Fruit fly (Drosophila melanogaster) whole organism, embryonic: ENCODE measurements around the gene dgt1.

ENCODE experiments used
- Asciz ChIP-seq: fragments of 200-800 bp; sonication (Bioruptor generic); optimal IDR thresholded peaks from 2 replicates; lab custom pipeline; 2017; ENCODE audit warnings: missing biosample characterization, mild to moderate bottlenecking, missing genetic modification characterization, missing genetic modification reagents
- Atf-2 ChIP-seq: fragments of 200-800 bp; sonication (Bioruptor generic); optimal IDR thresholded peaks from 2 replicates; lab custom pipeline; 2016; ENCODE audit warnings: missing biosample characterization, missing genetic modification characterization
- BEAF-32 ChIP-seq: fragments of 200-800 bp; sonication (Bioruptor generic); optimal IDR thresholded peaks from 3 replicates; lab custom pipeline; 2017; ENCODE audit warnings: missing biosample characterization, missing genetic modification characterization, mild to moderate bottlenecking, moderate library complexity, missing genetic modification reagents
- C15 ChIP-seq: fragments of 200-800 bp; sonication (Bioruptor generic); IDR thresholded peaks from 3 replicates; pipeline ENCODE4 v1.3.6; 2022; ENCODE audit warnings: missing biosample characterization, missing genetic modification characterization
- CG10431 ChIP-seq: fragments of 200-800 bp; sonication (Bioruptor generic); optimal IDR thresholded peaks from 3 replicates; lab custom pipeline; 2018; ENCODE audit warnings: missing biosample characterization, mild to moderate bottlenecking, missing genetic modification characterization
- CG10462 ChIP-seq: fragments of 200-800 bp; sonication (Bioruptor generic); optimal IDR thresholded peaks from 2 replicates; lab custom pipeline; 2016; ENCODE audit warnings: missing biosample characterization, missing genetic modification characterization
- CG10543 ChIP-seq: fragments of 200-800 bp; sonication (Bioruptor generic); optimal IDR thresholded peaks from 3 replicates; lab custom pipeline; 2017; ENCODE audit warnings: missing biosample characterization, mild to moderate bottlenecking, missing genetic modification characterization, moderate library complexity
- CG10979 ChIP-seq: fragments of 200-800 bp; sonication (Bioruptor generic); optimal IDR thresholded peaks from 2 replicates; lab custom pipeline; 2018; ENCODE audit warnings: missing biosample characterization, mild to moderate bottlenecking, missing genetic modification characterization, moderate library complexity
- CG12744 ChIP-seq: fragments of 200-800 bp; sonication (Bioruptor generic); optimal IDR thresholded peaks from 2 replicates; lab custom pipeline; 2016; ENCODE audit warnings: missing biosample characterization, missing genetic modification characterization
- CG13424 ChIP-seq: fragments of 200-800 bp; sonication (Bioruptor generic); optimal IDR thresholded peaks from 2 replicates; lab custom pipeline; 2019; ENCODE audit warnings: missing biosample characterization, mild to moderate bottlenecking, missing genetic modification characterization, moderate library complexity
- CG15011 ChIP-seq: fragments of 200-800 bp; sonication (Bioruptor generic); optimal IDR thresholded peaks from 3 replicates; lab custom pipeline; 2018; ENCODE audit warnings: missing biosample characterization, mild to moderate bottlenecking, missing genetic modification characterization
- CG1603 ChIP-seq: fragments of 200-800 bp; sonication (Bioruptor generic); optimal IDR thresholded peaks from 2 replicates; lab custom pipeline; 2019; ENCODE audit warnings: missing biosample characterization, mild to moderate bottlenecking, missing genetic modification characterization, moderate library complexity
- CG2875 ChIP-seq: fragments of 200-800 bp; sonication (Bioruptor generic); optimal IDR thresholded peaks from 2 replicates; lab custom pipeline; 2017; ENCODE audit warnings: missing biosample characterization, mild to moderate bottlenecking, missing genetic modification characterization, missing genetic modification reagents
- CG3065 ChIP-seq: fragments of 200-800 bp; sonication (Bioruptor generic); optimal IDR thresholded peaks from 2 replicates; lab custom pipeline; 2016; ENCODE audit warnings: missing biosample characterization, missing genetic modification characterization
- CG33213 ChIP-seq: fragments of 200-800 bp; sonication (Bioruptor generic); optimal IDR thresholded peaks from 3 replicates; lab custom pipeline; 2016; ENCODE audit warnings: missing biosample characterization, missing genetic modification characterization
- CG33557 ChIP-seq: fragments of 200-800 bp; sonication (Bioruptor generic); optimal IDR thresholded peaks from 2 replicates; lab custom pipeline; 2019; ENCODE audit warnings: missing biosample characterization, mild to moderate bottlenecking, missing genetic modification characterization, moderate library complexity
- CG4854 ChIP-seq: fragments of 200-800 bp; sonication (Bioruptor generic); optimal IDR thresholded peaks from 2 replicates; lab custom pipeline; 2016; ENCODE audit warnings: missing biosample characterization, missing genetic modification characterization, inconsistent platforms
- CG6683 ChIP-seq: fragments of 200-800 bp; sonication (Bioruptor generic); optimal IDR thresholded peaks from 2 replicates; lab custom pipeline; 2017; ENCODE audit warnings: missing biosample characterization, mild to moderate bottlenecking, missing genetic modification characterization, missing genetic modification reagents
- CG7786 ChIP-seq: fragments of 200-800 bp; sonication (Bioruptor generic); optimal IDR thresholded peaks from 2 replicates; lab custom pipeline; 2016; ENCODE audit warnings: missing biosample characterization, missing genetic modification characterization
- CG7987 ChIP-seq: fragments of 200-800 bp; sonication (Bioruptor generic); optimal IDR thresholded peaks from 2 replicates; lab custom pipeline; 2018; ENCODE audit warnings: missing biosample characterization, mild to moderate bottlenecking, missing genetic modification characterization, moderate library complexity
- CG8359 ChIP-seq: fragments of 200-800 bp; sonication (Bioruptor generic); optimal IDR thresholded peaks from 2 replicates; lab custom pipeline; 2017; ENCODE audit warnings: missing biosample characterization, mild to moderate bottlenecking, missing genetic modification characterization, borderline replicate concordance
- CHES-1-like ChIP-seq: fragments of 200-800 bp; sonication (Bioruptor generic); optimal IDR thresholded peaks from 2 replicates; lab custom pipeline; 2016; ENCODE audit warnings: missing biosample characterization, missing genetic modification characterization
- Camta ChIP-seq: fragments of 200-800 bp; sonication (Bioruptor generic); optimal IDR thresholded peaks from 2 replicates; lab custom pipeline; 2016; ENCODE audit warnings: missing biosample characterization, missing genetic modification characterization
- Chrac-16 ChIP-seq: fragments of 200-800 bp; sonication (Bioruptor generic); optimal IDR thresholded peaks from 3 replicates; lab custom pipeline; 2016; ENCODE audit warnings: missing biosample characterization, missing genetic modification characterization
- D19A ChIP-seq: fragments of 200-800 bp; optimal IDR thresholded peaks from 3 replicates; lab custom pipeline; 2019; ENCODE audit warnings: missing biosample characterization, mild to moderate bottlenecking, missing genetic modification characterization, moderate library complexity
- Deaf1 ChIP-seq: fragments of 200-800 bp; optimal IDR thresholded peaks from 3 replicates; lab custom pipeline; 2019; ENCODE audit warnings: missing biosample characterization, mild to moderate bottlenecking, missing genetic modification characterization, moderate library complexity
- Dll ChIP-seq: fragments of 200-800 bp; sonication (Bioruptor generic); IDR thresholded peaks from 4 replicates; pipeline ENCODE4 v1.3.6; 2022; ENCODE audit warnings: missing biosample characterization, missing genetic modification characterization; ENCODE audit not compliant: partially characterized antibody
- Doc3 ChIP-seq: fragments of 200-800 bp; sonication (Bioruptor generic); IDR thresholded peaks from 3 replicates; pipeline ENCODE4 v1.3.6; 2022; ENCODE audit warnings: missing biosample characterization, missing genetic modification characterization; ENCODE audit not compliant: partially characterized antibody
- H15 ChIP-seq: fragments of 200-800 bp; sonication (Bioruptor generic); IDR thresholded peaks from 3 replicates; pipeline ENCODE4 v1.3.6; 2022; ENCODE audit warnings: missing biosample characterization, missing genetic modification characterization
- Mes4 ChIP-seq: fragments of 200-800 bp; sonication (Bioruptor generic); optimal IDR thresholded peaks from 2 replicates; lab custom pipeline; 2016; ENCODE audit warnings: missing biosample characterization, missing genetic modification characterization
- Nf-YA ChIP-seq: fragments of 200-800 bp; sonication (Bioruptor generic); IDR thresholded peaks from 2 replicates; pipeline ENCODE4 v1.3.6; 2022; ENCODE audit warnings: missing biosample characterization, missing genetic modification characterization
- Vsx1 ChIP-seq: fragments of 200-800 bp; sonication (Bioruptor generic); optimal IDR thresholded peaks from 2 replicates; lab custom pipeline; 2017; ENCODE audit warnings: missing biosample characterization, mild to moderate bottlenecking, missing genetic modification characterization, missing genetic modification reagents
- bbx ChIP-seq: fragments of 200-800 bp; sonication (Bioruptor generic); IDR thresholded peaks from 2 replicates; pipeline ENCODE4 v1.3.6; 2022; ENCODE audit warnings: missing biosample characterization, missing genetic modification characterization; ENCODE audit not compliant: partially characterized antibody
- chm ChIP-seq: fragments of 200-800 bp; sonication (Bioruptor generic); IDR thresholded peaks from 2 replicates; pipeline ENCODE4 v1.3.6; 2022; ENCODE audit warnings: missing biosample characterization, missing genetic modification characterization
- dysf ChIP-seq: fragments of 200-800 bp; sonication (Bioruptor generic); IDR thresholded peaks from 3 replicates; pipeline ENCODE4 v1.3.6; 2022; ENCODE audit warnings: missing biosample characterization, missing genetic modification characterization
- ewg ChIP-seq: fragments of 200-800 bp; sonication (Bioruptor generic); optimal IDR thresholded peaks from 3 replicates; lab custom pipeline; 2017; ENCODE audit warnings: mild to moderate bottlenecking, missing biosample characterization, missing genetic modification reagents, missing genetic modification characterization
- fd102C ChIP-seq: fragments of 200-800 bp; sonication (Bioruptor generic); optimal IDR thresholded peaks from 2 replicates; lab custom pipeline; 2018; ENCODE audit warnings: missing biosample characterization, mild to moderate bottlenecking, missing genetic modification characterization, moderate library complexity
- grau ChIP-seq: fragments of 200-800 bp; optimal IDR thresholded peaks from 3 replicates; lab custom pipeline; 2019; ENCODE audit warnings: missing biosample characterization, mild to moderate bottlenecking, missing genetic modification characterization, moderate library complexity
- ind ChIP-seq: fragments of 200-800 bp; sonication (Bioruptor generic); optimal IDR thresholded peaks from 3 replicates; lab custom pipeline; 2016; ENCODE audit warnings: missing biosample characterization, missing genetic modification characterization
- inv ChIP-seq: fragments of 200-800 bp; sonication (Bioruptor generic); IDR thresholded peaks from 2 replicates; pipeline ENCODE4 v1.3.6; 2022; ENCODE audit warnings: missing biosample characterization, missing genetic modification characterization; ENCODE audit not compliant: partially characterized antibody
- jigr1 ChIP-seq: fragments of 200-800 bp; sonication (Bioruptor generic); IDR thresholded peaks from 3 replicates; pipeline ENCODE4 v1.3.6; 2022; ENCODE audit warnings: missing biosample characterization, missing genetic modification characterization
- jing ChIP-seq: fragments of 200-800 bp; sonication (Bioruptor generic); optimal IDR thresholded peaks from 2 replicates; lab custom pipeline; 2018; ENCODE audit warnings: missing biosample characterization, mild to moderate bottlenecking, missing genetic modification characterization
- maf-S ChIP-seq: fragments of 200-800 bp; sonication (Bioruptor generic); optimal IDR thresholded peaks from 2 replicates; lab custom pipeline; 2016; ENCODE audit warnings: missing biosample characterization, missing genetic modification characterization
- nmo ChIP-seq: fragments of 200-800 bp; sonication (Bioruptor generic); optimal IDR thresholded peaks from 2 replicates; lab custom pipeline; 2018; ENCODE audit warnings: missing biosample characterization, mild to moderate bottlenecking, missing genetic modification characterization, moderate library complexity
- pita ChIP-seq: fragments of 200-800 bp; sonication (Bioruptor generic); optimal IDR thresholded peaks from 2 replicates; lab custom pipeline; 2017; ENCODE audit warnings: missing biosample characterization, mild to moderate bottlenecking, missing genetic modification characterization
- pnt ChIP-seq: fragments of 200-800 bp; sonication (Bioruptor generic); optimal IDR thresholded peaks from 3 replicates; lab custom pipeline; 2016; ENCODE audit warnings: missing biosample characterization, missing genetic modification characterization
- ro ChIP-seq: fragments of 200-800 bp; sonication (Bioruptor generic); IDR thresholded peaks from 2 replicates; pipeline ENCODE4 v1.3.6; 2022; ENCODE audit warnings: missing biosample characterization, missing genetic modification characterization
- sob ChIP-seq: fragments of 200-800 bp; sonication (Bioruptor generic); IDR thresholded peaks from 2 replicates; pipeline ENCODE4 v1.3.6; 2022; ENCODE audit warnings: missing biosample characterization, missing genetic modification characterization
- trh ChIP-seq: fragments of 200-800 bp; sonication (Bioruptor generic); optimal IDR thresholded peaks from 2 replicates; lab custom pipeline; 2016; ENCODE audit warnings: missing biosample characterization, missing genetic modification characterization
- tup ChIP-seq: fragments of 200-800 bp; sonication (Bioruptor generic); optimal IDR thresholded peaks from 2 replicates; lab custom pipeline; 2016; ENCODE audit warnings: missing biosample characterization, mild to moderate bottlenecking, missing genetic modification characterization, moderate library complexity
- zen2 ChIP-seq: fragments of 200-800 bp; sonication (Bioruptor generic); IDR thresholded peaks from 3 replicates; pipeline ENCODE4 v1.3.6; 2022; ENCODE audit warnings: missing biosample characterization, missing genetic modification characterization; ENCODE audit not compliant: partially characterized antibody

The dgt1 gene

DNA sequence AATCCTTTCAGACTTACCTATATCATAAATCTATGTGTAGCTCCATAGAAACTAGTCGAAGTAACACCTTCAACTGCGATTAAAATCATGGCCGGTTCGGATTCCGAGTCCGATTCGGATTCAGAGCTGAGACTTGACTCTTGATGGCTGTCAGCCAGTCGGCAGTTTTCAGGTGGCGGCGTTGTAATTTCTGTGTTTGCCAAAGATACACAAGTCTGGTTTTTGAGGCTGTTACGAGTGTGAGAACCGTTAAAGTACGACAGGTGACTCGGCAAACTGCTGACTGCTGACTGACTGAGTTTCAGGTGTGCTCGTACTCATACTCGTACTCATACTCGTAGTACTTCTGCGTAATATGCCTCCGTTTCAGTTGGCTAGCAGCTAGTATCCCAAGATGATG lies 33.9 kb upstream of the dgt1 start (continued):
- TF ChIP-seq chm (GFP tag; lab: Robert Waterston, UW) = no peak
- no peak for TF ChIP-seq Camta
- TF ChIP-seq pita (GFP tag; lab: Kevin White, UChicago) = no peak
- peak; percentile 17 for TF ChIP-seq CG2875 (GFP tag; lab: Kevin White, UChicago)
- no peak for TF ChIP-seq jing (GFP tag; lab: Kevin White, UChicago)
- TF ChIP-seq D19A (tag; lab: Kevin White, UChicago) = no peak
- no peak for TF ChIP-seq nmo (GFP tag; lab: Kevin White, UChicago)
- no peak for TF ChIP-seq Asciz (GFP tag; lab: Kevin White, UChicago)
- no peak for TF ChIP-seq Mes4 (GFP tag; lab: Kevin White, UChicago)
- no peak for TF ChIP-seq CG1603 (tag; lab: Kevin White, UChicago)
- TF ChIP-seq Vsx1 (GFP tag; lab: Kevin White, UChicago) = peak; percentile 20
- TF ChIP-seq zen2 (GFP tag; lab: Robert Waterston, UW) = no peak
- no peak for TF ChIP-seq ro
- TF ChIP-seq pnt (GFP tag; lab: Kevin White, UChicago) = no peak
- TF ChIP-seq dysf (GFP tag; lab: Robert Waterston, UW) = peak; percentile 8; the same call in 1 of the 3 replicates
- TF ChIP-seq Doc3 (GFP tag; lab: Robert Waterston, UW) = no peak
- TF ChIP-seq trh (GFP tag; lab: Kevin White, UChicago) = no peak
- peak; percentile 15; the same call in 1 of the 3 replicates for TF ChIP-seq C15
- TF ChIP-seq CG10543 (GFP tag; lab: Kevin White, UChicago) = peak; percentile 6
- no peak for TF ChIP-seq Nf-YA (GFP tag; lab: Robert Waterston, UW)
- no peak for TF ChIP-seq ind
- TF ChIP-seq CG7786 (GFP tag; lab: Kevin White, UChicago) = no peak
- no peak for TF ChIP-seq inv
- TF ChIP-seq tup (GFP tag; lab: Kevin White, UChicago) = no peak
- TF ChIP-seq CG4854 (GFP tag; lab: Kevin White, UChicago) = no peak
- no peak for TF ChIP-seq ewg (GFP tag; lab: Kevin White, UChicago)
- TF ChIP-seq Chrac-16 = no peak
- TF ChIP-seq BEAF-32 (GFP tag; lab: Kevin White, UChicago) = no peak
- no peak for TF ChIP-seq CG6683
- no peak for TF ChIP-seq Dll (GFP tag; lab: Robert Waterston, UW)
- TF ChIP-seq CG13424 (tag; lab: Kevin White, UChicago) = no peak
- peak; percentile 31 for TF ChIP-seq Deaf1
- TF ChIP-seq bbx (GFP tag; lab: Robert Waterston, UW) = no peak
- no peak for TF ChIP-seq maf-S (GFP tag; lab: Kevin White, UChicago)
- TF ChIP-seq Atf-2 (GFP tag; lab: Kevin White, UChicago) = no peak
- TF ChIP-seq grau (tag; lab: Kevin White, UChicago) = no peak
- TF ChIP-seq CG10979 = no peak
- no peak for TF ChIP-seq CG15011 (GFP tag; lab: Kevin White, UChicago)
- no peak for TF ChIP-seq CG12744 (GFP tag; lab: Kevin White, UChicago)
- TF ChIP-seq CG10462 = no peak
- no peak for TF ChIP-seq CG3065
- TF ChIP-seq CG7987 = peak; percentile 41
- no peak for TF ChIP-seq CG8359 (GFP tag; lab: Kevin White, UChicago)
- TF ChIP-seq fd102C (GFP tag; lab: Kevin White, UChicago) = no peak
- TF ChIP-seq CG10431 (GFP tag; lab: Kevin White, UChicago) = no peak
- TF ChIP-seq sob (GFP tag; lab: Robert Waterston, UW) = peak; percentile 41; the same call in 1 of the 2 replicates
- TF ChIP-seq CHES-1-like (GFP tag; lab: Kevin White, UChicago) = peak; percentile 2
- TF ChIP-seq CG33557 (GFP tag; lab: Kevin White, UChicago) = no peak
- TF ChIP-seq H15 (GFP tag; lab: Robert Waterston, UW) = no peak
- no peak for TF ChIP-seq jigr1 (GFP tag; lab: Robert Waterston, UW)
- TF ChIP-seq CG33213 = no peak
